Worm (Caenorhabditis elegans): ENCODE measurements around the gene rcd-1.

The rcd-1 gene

ce11 chrII:3773130-3773529, 19.4 kb downstream of the rcd-1 start, which contains the start of gene T24E12.10:
T24E12.10 (minus strand) TSS chrII:3773230.
- TF ChIP-seq ham-2 (GFP tag; optimal IDR thresholded peaks at IDR 0.05) = no peak
- TF ChIP-seq snpc-4 (tag; optimal IDR thresholded peaks at IDR 0.05) = no peak
- no peak for TF ChIP-seq hlh-1 (tag; optimal IDR thresholded peaks at IDR 0.05)
- TF ChIP-seq ceh-83 (GFP tag; optimal IDR thresholded peaks at IDR 0.05) = no peak
- TF ChIP-seq unc-120 (tag; optimal IDR thresholded peaks at IDR 0.05; ENCODE audit: poor library complexity, severe bottlenecking) = no peak
- TF ChIP-seq mls-2 (tag; optimal IDR thresholded peaks at IDR 0.05) = no peak
- no peak for TF ChIP-seq sptf-1 (tag; optimal IDR thresholded peaks at IDR 0.05)
- TF ChIP-seq pha-4 (tag; optimal IDR thresholded peaks at IDR 0.05) = no peak
- no peak for TF ChIP-seq drap-1 (GFP tag; optimal IDR thresholded peaks at IDR 0.05)
- no peak for TF ChIP-seq lin-13 (tag; optimal IDR thresholded peaks at IDR 0.05)
- TF ChIP-seq elt-1 (tag; optimal IDR thresholded peaks at IDR 0.05; ENCODE audit: borderline replicate concordance, insufficient read depth) = no peak
- no peak for TF ChIP-seq mab-5 (tag; optimal IDR thresholded peaks at IDR 0.05)
- TF ChIP-seq nhr-28 (tag; optimal IDR thresholded peaks at IDR 0.05) = no peak
- TF ChIP-seq ceh-39 (tag; optimal IDR thresholded peaks at IDR 0.05) = no peak
- TF ChIP-seq cnd-1 (tag; optimal IDR thresholded peaks at IDR 0.05) = no peak
- TF ChIP-seq tbx-8 (GFP tag; optimal IDR thresholded peaks at IDR 0.05) = no peak
- TF ChIP-seq ztf-11 (tag; optimal IDR thresholded peaks at IDR 0.05) = no peak
- TF ChIP-seq ces-1 (GFP tag; optimal IDR thresholded peaks at IDR 0.05) = no peak
- no peak for TF ChIP-seq nhr-12 (tag; optimal IDR thresholded peaks at IDR 0.05)

- TF ChIP-seq ceh-43 (GFP tag; optimal IDR thresholded peaks at IDR 0.05) (no peak), sptf-1 (tag; optimal IDR thresholded peaks at IDR 0.05) (no peak), zip-8 (tag; optimal IDR thresholded peaks at IDR 0.05) (no peak), mls-2 (tag; optimal IDR thresholded peaks at IDR 0.05) (no peak), nhr-2 (tag; optimal IDR thresholded peaks at IDR 0.05) (no peak), bed-3 (GFP tag; optimal IDR thresholded peaks at IDR 0.05) (no peak), hlh-1 (tag; optimal IDR thresholded peaks at IDR 0.05) (no peak), lin-32 (GFP tag; optimal IDR thresholded peaks at IDR 0.05) (no peak), mab-5 (tag; optimal IDR thresholded peaks at IDR 0.05) (no peak), unc-120 (tag; optimal IDR thresholded peaks at IDR 0.05; ENCODE audit: poor library complexity, severe bottlenecking) (no peak), snpc-4 (tag; optimal IDR thresholded peaks at IDR 0.05) (no peak)
These were observed 22.0 kb downstream of the rcd-1 start, which contains the start of gene T24E12.3 for ce11 chrII:3775719-3776118. T24E12.3 (plus strand) TSS chrII:3776019.

ce11 chrII:3777802-3778201, 24.1 kb downstream of the rcd-1 start:
- TF ChIP-seq sptf-1 (tag; optimal IDR thresholded peaks at IDR 0.05) (no peak), lsy-2 (tag; optimal IDR thresholded peaks at IDR 0.05) (no peak), mls-2 (tag; optimal IDR thresholded peaks at IDR 0.05) (no peak), nhr-2 (tag; optimal IDR thresholded peaks at IDR 0.05) (no peak), elt-3 (tag; optimal IDR thresholded peaks at IDR 0.05) (no peak), ceh-39 (tag; optimal IDR thresholded peaks at IDR 0.05) (no peak), unc-120 (tag; optimal IDR thresholded peaks at IDR 0.05; ENCODE audit: poor library complexity, severe bottlenecking) (no peak), ces-1 (GFP tag; optimal IDR thresholded peaks at IDR 0.05) (no peak), unc-62 (GFP tag; optimal IDR thresholded peaks at IDR 0.05) (no peak), nhr-28 (tag; optimal IDR thresholded peaks at IDR 0.05) (no peak), flh-1 (GFP tag; optimal IDR thresholded peaks at IDR 0.05) (no peak)

ce11 chrII:3779463-3779862, 25.8 kb downstream of the rcd-1 start, which contains the start of gene T24E12.11:
T24E12.11 (minus strand) TSS chrII:3779563.
- TF ChIP-seq sptf-1 (tag; optimal IDR thresholded peaks at IDR 0.05) (no peak), cnd-1 (tag; optimal IDR thresholded peaks at IDR 0.05) (no peak), nhr-76 (tag; optimal IDR thresholded peaks at IDR 0.05) (no peak), hlh-1 (tag; optimal IDR thresholded peaks at IDR 0.05) (no peak)

- TF ChIP-seq sem-2 (GFP tag; optimal IDR thresholded peaks at IDR 0.05) (no peak), nhr-237 (tag; optimal IDR thresholded peaks at IDR 0.05) (no peak), elt-1 (tag; optimal IDR thresholded peaks at IDR 0.05; ENCODE audit: borderline replicate concordance, insufficient read depth) (no peak), lin-13 (tag; optimal IDR thresholded peaks at IDR 0.05) (no peak), ceh-83 (GFP tag; optimal IDR thresholded peaks at IDR 0.05) (no peak), mab-5 (tag; optimal IDR thresholded peaks at IDR 0.05) (no peak), lsy-2 (tag; optimal IDR thresholded peaks at IDR 0.05) (no peak), nhr-12 (tag; optimal IDR thresholded peaks at IDR 0.05) (no peak), cnd-1 (tag; optimal IDR thresholded peaks at IDR 0.05) (no peak), ceh-39 (tag; optimal IDR thresholded peaks at IDR 0.05) (no peak), elt-3 (tag; optimal IDR thresholded peaks at IDR 0.05) (no peak), ceh-43 (GFP tag; optimal IDR thresholded peaks at IDR 0.05) (no peak)
These were observed 27.5 kb downstream of the rcd-1 start for ce11 chrII:3781238-3781637.
